Fruit fly (Drosophila melanogaster) whole organism, pupa: Measurements from ENCODE around the gene beta4GalNAcTB.

Source experiments
- CG15710 ChIP-seq: fragments of 200-800 bp; sonication (Bioruptor generic); optimal IDR thresholded peaks from 2 replicates; lab custom pipeline; 2018; ENCODE audit warnings: missing biosample characterization, mild to moderate bottlenecking, missing genetic modification characterization, moderate library complexity
- CG17806 ChIP-seq: fragments of 200-800 bp; sonication (Bioruptor generic); optimal IDR thresholded peaks from 2 replicates; lab custom pipeline; 2018; ENCODE audit warnings: missing biosample characterization, mild to moderate bottlenecking, missing genetic modification characterization, moderate library complexity
- CG9948 ChIP-seq: fragments of 200-800 bp; sonication (Bioruptor generic); optimal IDR thresholded peaks from 2 replicates; lab custom pipeline; 2018; ENCODE audit warnings: missing biosample characterization, mild to moderate bottlenecking, missing genetic modification characterization, moderate library complexity
- Pif1A ChIP-seq: fragments of 200-800 bp; sonication (Bioruptor generic); optimal IDR thresholded peaks from 3 replicates; lab custom pipeline; 2016; ENCODE audit warnings: missing biosample characterization, missing genetic modification characterization

dm6 chr3R:29020366-29020765 lies 13.4 kb downstream of the beta4GalNAcTB start, which contains the start of gene wat:
- TF ChIP-seq CG17806 (tag; lab: Kevin White, UChicago) (no peak), CG15710 (tag; lab: Kevin White, UChicago) (no peak), CG9948 (tag; lab: Kevin White, UChicago) (no peak), Pif1A (GFP tag; lab: Kevin White, UChicago) (no peak)
